Worm (Caenorhabditis elegans): ENCODE measurements around the gene smk-1.

Gene smk-1

ce11 chrV:8580961-8581360, 26.6 kb upstream of the smk-1 start, which contains the start of gene C10B5.1:
Gene C10B5.1 (plus strand): TSS chrV:8581261.
- TF ChIP-seq nhr-2 (tag; optimal IDR thresholded peaks at IDR 0.05), result no peak

ce11 chrV:8586472-8586871, 21.1 kb upstream of the smk-1 start:
- TF ChIP-seq nhr-76 (tag; optimal IDR thresholded peaks at IDR 0.05) (no peak), lsy-2 (tag; optimal IDR thresholded peaks at IDR 0.05) (no peak), unc-62 (GFP tag; optimal IDR thresholded peaks at IDR 0.05) (no peak), nhr-28 (tag; optimal IDR thresholded peaks at IDR 0.05) (no peak), zip-8 (tag; optimal IDR thresholded peaks at IDR 0.05) (no peak)

DNA sequence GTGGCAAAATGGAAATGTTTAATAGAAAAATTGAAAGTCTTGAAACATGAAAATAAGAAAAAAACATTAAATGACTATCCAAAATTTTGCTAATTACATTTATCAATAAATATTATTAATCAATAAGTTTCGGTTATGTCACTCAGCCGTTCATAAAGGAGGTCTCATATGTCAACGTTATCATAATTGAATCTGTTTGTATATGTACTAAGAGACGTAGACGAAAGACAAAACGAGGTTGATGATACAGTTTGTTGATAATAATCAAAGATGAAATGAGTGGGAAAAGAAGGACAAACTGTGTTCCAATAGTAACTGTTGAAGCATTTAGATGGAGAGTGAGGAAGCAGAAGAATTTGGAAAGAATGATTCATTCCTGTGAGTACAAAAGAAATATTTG, 20.7 kb upstream of the smk-1 start:
- no peak for TF ChIP-seq elt-1 (tag; optimal IDR thresholded peaks at IDR 0.05; ENCODE audit: borderline replicate concordance, insufficient read depth)
- peak; percentile 51 for TF ChIP-seq elt-3 (tag; optimal IDR thresholded peaks at IDR 0.05)

- TF ChIP-seq drap-1 (GFP tag; optimal IDR thresholded peaks at IDR 0.05) (no peak), unc-62 (GFP tag; optimal IDR thresholded peaks at IDR 0.05) (no peak), nhr-12 (tag; optimal IDR thresholded peaks at IDR 0.05) (no peak), zip-8 (tag; optimal IDR thresholded peaks at IDR 0.05) (no peak), lin-13 (tag; optimal IDR thresholded peaks at IDR 0.05) (no peak), ces-1 (GFP tag; optimal IDR thresholded peaks at IDR 0.05) (no peak), ceh-43 (GFP tag; optimal IDR thresholded peaks at IDR 0.05) (no peak), nhr-237 (tag; optimal IDR thresholded peaks at IDR 0.05) (no peak), ceh-39 (tag; optimal IDR thresholded peaks at IDR 0.05) (no peak), tbx-8 (GFP tag; optimal IDR thresholded peaks at IDR 0.05) (no peak), elt-3 (tag; optimal IDR thresholded peaks at IDR 0.05) (no peak), ceh-83 (GFP tag; optimal IDR thresholded peaks at IDR 0.05) (no peak), hlh-1 (tag; optimal IDR thresholded peaks at IDR 0.05) (no peak)
These were observed 19.5 kb upstream of the smk-1 start, which contains the start of gene C10B5.3 for ce11 chrV:8588079-8588478. Gene C10B5.3 (minus strand): TSS chrV:8588179.

DNA sequence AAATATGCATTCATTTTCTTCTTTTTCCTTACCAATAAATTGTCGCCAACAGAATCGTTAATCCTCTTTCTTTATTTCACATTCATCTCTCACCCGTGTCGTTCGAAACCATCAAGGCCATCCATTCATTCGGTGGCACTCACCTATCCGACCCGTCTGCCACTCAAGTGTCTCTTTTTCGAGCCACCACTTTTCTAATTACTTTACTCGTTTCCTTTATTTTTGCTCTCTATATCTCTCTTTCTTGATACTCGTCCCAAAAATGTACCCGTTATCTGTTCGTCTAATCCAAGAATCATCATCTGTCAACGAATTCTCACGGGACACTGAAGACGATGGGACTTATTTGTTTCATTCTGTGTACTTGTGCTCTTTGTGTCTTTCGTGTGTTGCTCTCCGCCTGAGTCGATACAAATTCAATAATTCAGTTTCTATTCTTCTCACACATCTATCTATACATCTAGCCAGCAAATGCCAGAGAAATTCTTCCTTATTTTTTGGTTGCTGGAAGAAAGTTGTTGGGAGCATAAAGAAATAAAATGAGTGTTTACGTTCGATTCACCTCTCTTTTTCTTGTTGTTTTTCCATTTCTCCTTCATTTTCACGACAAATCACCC, 14.8 kb upstream of the smk-1 start:
- TF ChIP-seq elt-3 (tag; optimal IDR thresholded peaks at IDR 0.05) (no peak), zip-8 (tag; optimal IDR thresholded peaks at IDR 0.05) (no peak), ham-2 (GFP tag; optimal IDR thresholded peaks at IDR 0.05) (no peak), ceh-83 (GFP tag; optimal IDR thresholded peaks at IDR 0.05) (no peak), lin-32 (GFP tag; optimal IDR thresholded peaks at IDR 0.05) (no peak), ces-1 (GFP tag; optimal IDR thresholded peaks at IDR 0.05) (peak; percentile 86), hlh-1 (tag; optimal IDR thresholded peaks at IDR 0.05) (no peak), nhr-28 (tag; optimal IDR thresholded peaks at IDR 0.05) (no peak), ceh-39 (tag; optimal IDR thresholded peaks at IDR 0.05) (no peak), unc-62 (GFP tag; optimal IDR thresholded peaks at IDR 0.05) (peak; percentile 59)

ce11 chrV:8594105-8594964, 13.3 kb upstream of the smk-1 start, which contains the start of gene tag-196:
Gene tag-196 (plus strand): TSS chrV:8594914.
- no peak for TF ChIP-seq ztf-11 (tag; optimal IDR thresholded peaks at IDR 0.05)
- no peak for TF ChIP-seq sptf-1 (tag; optimal IDR thresholded peaks at IDR 0.05)
- TF ChIP-seq unc-62 (GFP tag; optimal IDR thresholded peaks at IDR 0.05), result peak; percentile 11
- TF ChIP-seq unc-120 (tag; optimal IDR thresholded peaks at IDR 0.05; ENCODE audit: poor library complexity, severe bottlenecking), result peak; percentile 20
- no peak for TF ChIP-seq elt-1 (tag; optimal IDR thresholded peaks at IDR 0.05; ENCODE audit: borderline replicate concordance, insufficient read depth)
- no peak for TF ChIP-seq mab-5 (tag; optimal IDR thresholded peaks at IDR 0.05)
- TF ChIP-seq lin-32 (GFP tag; optimal IDR thresholded peaks at IDR 0.05), result no peak
- TF ChIP-seq cnd-1 (tag; optimal IDR thresholded peaks at IDR 0.05), result peak; percentile 10
- peak; percentile 95 for TF ChIP-seq ces-1 (GFP tag; optimal IDR thresholded peaks at IDR 0.05)
- TF ChIP-seq hlh-1 (tag; optimal IDR thresholded peaks at IDR 0.05), result peak; percentile 94
- peak; percentile 11 for TF ChIP-seq nhr-2 (tag; optimal IDR thresholded peaks at IDR 0.05)
- no peak for TF ChIP-seq ham-2 (GFP tag; optimal IDR thresholded peaks at IDR 0.05)
- no peak for TF ChIP-seq nhr-12 (tag; optimal IDR thresholded peaks at IDR 0.05)

Data from whole organism, mixed stage, embryonic.